Worm (Caenorhabditis elegans) whole organism, young adult: ENCODE data around the gene F45E12.6.

Experiments
- B0019.2 ChIP-seq: fragments of 200-800 bp; sonication (Bioruptor generic); conservative IDR thresholded peaks from 2 replicates; pipeline ENCODE4 v1.3.6; 2022; ENCODE audit warnings: missing genetic modification reagents, missing genetic modification characterization, missing compliant biosample characterization
- B0035.1 ChIP-seq: sonication (generic microtip); optimal IDR thresholded peaks from 2 replicates; lab custom pipeline; 2016; ENCODE audit warnings: missing genetic modification characterization, mild to moderate bottlenecking, missing compliant biosample characterization, missing genotype, missing genetic modification reagents
- F22D6.2 ChIP-seq: sonication (generic microtip); optimal IDR thresholded peaks from 2 replicates; lab custom pipeline; 2016; ENCODE audit warnings: mild to moderate bottlenecking, missing genetic modification characterization, missing compliant biosample characterization
- F23B12.7 ChIP-seq: sonication (generic microtip); optimal IDR thresholded peaks from 2 replicates; lab custom pipeline; 2017; ENCODE audit warnings: missing genetic modification characterization, mild to moderate bottlenecking, missing compliant biosample characterization, antibody characterized with exemption, moderate library complexity; ENCODE audit not compliant: insufficient read depth
- F39B2.1 ChIP-seq: fragments of 200-800 bp; sonication (Bioruptor generic); IDR thresholded peaks from 2 replicates; pipeline ENCODE4 v1.3.6; 2022; ENCODE audit warnings: missing genetic modification reagents, missing genetic modification characterization, missing compliant biosample characterization
- F49E8.2 ChIP-seq: sonication (generic microtip); optimal IDR thresholded peaks from 3 replicates; lab custom pipeline; 2017; ENCODE audit warnings: missing genetic modification characterization, mild to moderate bottlenecking, missing compliant biosample characterization, antibody characterized with exemption, moderate library complexity; ENCODE audit not compliant: insufficient read depth
- F57A8.1 ChIP-seq: fragments of 200-800 bp; sonication (Bioruptor generic); optimal IDR thresholded peaks from 2 replicates; lab custom pipeline; 2018; ENCODE audit warnings: mild to moderate bottlenecking, missing genetic modification characterization, moderate library complexity, missing compliant biosample characterization
- K12H6.12 ChIP-seq: fragments of 200-800 bp; sonication (Bioruptor generic); optimal IDR thresholded peaks from 2 replicates; lab custom pipeline; 2018; ENCODE audit warnings: mild to moderate bottlenecking, missing genetic modification characterization, missing compliant biosample characterization
- T07F8.4 ChIP-seq: sonication (generic microtip); optimal IDR thresholded peaks from 2 replicates; lab custom pipeline; 2016; ENCODE audit warnings: mild to moderate bottlenecking, missing genetic modification characterization, moderate library complexity, missing compliant biosample characterization
- Y53G8AR.9 ChIP-seq: fragments of 200-800 bp; sonication (Bioruptor generic); conservative IDR thresholded peaks from 2 replicates; pipeline ENCODE4 v1.3.6; 2022; ENCODE audit warnings: missing genetic modification reagents, missing genetic modification characterization, missing compliant biosample characterization
- Y67H2A.10 ChIP-seq: fragments of 200-800 bp; sonication (Bioruptor generic); conservative IDR thresholded peaks from 2 replicates; pipeline ENCODE4 v1.3.6; 2022; ENCODE audit warnings: missing genetic modification reagents, missing genetic modification characterization, missing compliant biosample characterization
- Y95B8A.8 ChIP-seq: fragments of 200-800 bp; sonication (Bioruptor generic); IDR thresholded peaks from 2 replicates; pipeline ENCODE4 v1.3.6; 2022; ENCODE audit warnings: missing genetic modification reagents, missing genetic modification characterization, missing compliant biosample characterization
- atf-7 ChIP-seq: sonication (generic microtip); optimal IDR thresholded peaks from 2 replicates; lab custom pipeline; 2017; ENCODE audit warnings: mild to moderate bottlenecking, missing genetic modification characterization, missing compliant biosample characterization
- athp-1 ChIP-seq: sonication (generic microtip); optimal IDR thresholded peaks from 2 replicates; lab custom pipeline; 2017; ENCODE audit warnings: mild to moderate bottlenecking, missing genetic modification characterization, missing compliant biosample characterization
- bed-2 ChIP-seq: fragments of 200-800 bp; sonication (Bioruptor generic); IDR thresholded peaks from 2 replicates; pipeline ENCODE4 v1.3.6; 2022; ENCODE audit warnings: missing genetic modification reagents, missing genetic modification characterization, missing compliant biosample characterization
- cebp-1 ChIP-seq, 2 experiments: fragments of 200-800 bp in 1 of 2; sonication (Bioruptor generic) in 1 of 2; sonication (generic microtip) in 1 of 2; IDR thresholded peaks in 1 of 2; optimal IDR thresholded peaks in 1 of 2; 2 replicates each; pipeline versions ENCODE4 v1.3.6 to Lab custom; 2017 to 2022; ENCODE audit warnings: missing compliant biosample characterization in 2 of 2, missing genetic modification characterization in 2 of 2, mild to moderate bottlenecking in 1 of 2, missing genetic modification reagents in 1 of 2, moderate library complexity in 1 of 2
- cebp-2 ChIP-seq: fragments of 200-800 bp; sonication (Bioruptor generic); IDR thresholded peaks from 2 replicates; pipeline ENCODE4 v1.3.6; 2022; ENCODE audit warnings: missing genetic modification characterization, missing compliant biosample characterization
- ceh-100 ChIP-seq: fragments of 200-800 bp; sonication (Bioruptor generic); IDR thresholded peaks from 2 replicates; pipeline ENCODE4 v1.3.6; 2022; ENCODE audit warnings: missing genetic modification reagents, missing genetic modification characterization, missing compliant biosample characterization
- ceh-40 ChIP-seq: fragments of 200-800 bp; sonication (Bioruptor generic); IDR thresholded peaks from 2 replicates; pipeline ENCODE4 v1.3.6; 2022; ENCODE audit warnings: missing genetic modification characterization, missing compliant biosample characterization
- ceh-91 ChIP-seq: fragments of 200-800 bp; sonication (Bioruptor generic); IDR thresholded peaks from 2 replicates; pipeline ENCODE4 v1.3.6; 2022; ENCODE audit warnings: missing genetic modification reagents, missing genetic modification characterization, missing compliant biosample characterization
- efl-1 ChIP-seq: fragments of 150-350 bp; optimal IDR thresholded peaks from 2 replicates; lab custom pipeline; 2014; ENCODE audit warnings: missing biosample characterization, missing genetic modification reagents, missing genetic modification characterization
- ekl-4 ChIP-seq: fragments of 200-800 bp; sonication (Bioruptor generic); IDR thresholded peaks from 2 replicates; pipeline ENCODE4 v1.3.6; 2022; ENCODE audit warnings: missing genetic modification reagents, missing genetic modification characterization, missing compliant biosample characterization
- hlh-12 ChIP-seq: sonication (generic microtip); optimal IDR thresholded peaks from 2 replicates; lab custom pipeline; 2016; ENCODE audit warnings: missing genetic modification characterization, missing compliant biosample characterization
- hsf-1 ChIP-seq: fragments of 200-800 bp; sonication (Bioruptor generic); IDR thresholded peaks from 2 replicates; pipeline ENCODE4 v1.3.6; 2022; ENCODE audit warnings: missing genetic modification reagents, missing genetic modification characterization, missing compliant biosample characterization
- lag-1 ChIP-seq: fragments of 200-800 bp; sonication (Bioruptor generic); IDR thresholded peaks from 2 replicates; pipeline ENCODE4 v1.3.6; 2022; ENCODE audit warnings: missing genetic modification reagents, missing genetic modification characterization, missing compliant biosample characterization
- lin-35 ChIP-seq, 3 experiments: fragments of 150-350 bp in 2 of 3; sonication (generic microtip) in 1 of 3; optimal IDR thresholded peaks; 2 replicates each; lab custom pipeline; 2014 to 2018; ENCODE audit warnings: missing biosample characterization in 3 of 3, missing genetic modification characterization in 3 of 3, missing genetic modification reagents in 3 of 3
- lin-40 ChIP-seq: sonication (generic microtip); optimal IDR thresholded peaks from 2 replicates; lab custom pipeline; 2016; ENCODE audit warnings: missing genetic modification characterization, mild to moderate bottlenecking, missing compliant biosample characterization, missing genotype, missing genetic modification reagents
- lsl-1 ChIP-seq: fragments of 200-800 bp; sonication (Bioruptor generic); optimal IDR thresholded peaks from 2 replicates; lab custom pipeline; 2018; ENCODE audit warnings: mild to moderate bottlenecking, missing genetic modification characterization, moderate library complexity, missing compliant biosample characterization
- lsy-27 ChIP-seq: sonication (generic microtip); optimal IDR thresholded peaks from 2 replicates; lab custom pipeline; 2017; ENCODE audit warnings: missing genetic modification characterization, mild to moderate bottlenecking, missing compliant biosample characterization, antibody characterized with exemption, missing genotype, borderline replicate concordance; ENCODE audit not compliant: insufficient read depth
- madf-10 ChIP-seq: sonication (generic microtip); optimal IDR thresholded peaks from 2 replicates; lab custom pipeline; 2016; ENCODE audit warnings: mild to moderate bottlenecking, missing genetic modification characterization, missing compliant biosample characterization
- madf-3 ChIP-seq: fragments of 200-800 bp; sonication (Bioruptor generic); IDR thresholded peaks from 2 replicates; pipeline ENCODE4 v1.3.6; 2022; ENCODE audit warnings: missing genetic modification reagents, missing genetic modification characterization, missing compliant biosample characterization
- madf-8 ChIP-seq: fragments of 200-800 bp; sonication (Bioruptor generic); conservative IDR thresholded peaks from 2 replicates; pipeline ENCODE4 v1.3.6; 2022; ENCODE audit warnings: missing genetic modification reagents, missing genetic modification characterization, missing compliant biosample characterization
- mcd-1 ChIP-seq: fragments of 200-800 bp; sonication (Bioruptor generic); IDR thresholded peaks from 2 replicates; pipeline ENCODE4 v1.3.6; 2022; ENCODE audit warnings: missing genetic modification reagents, missing genetic modification characterization, missing compliant biosample characterization
- mel-28 ChIP-seq: sonication (generic microtip); optimal IDR thresholded peaks from 2 replicates; lab custom pipeline; 2016; ENCODE audit warnings: borderline replicate concordance, mild to moderate bottlenecking, missing genetic modification characterization, missing compliant biosample characterization
- nfyb-1 ChIP-seq: fragments of 200-800 bp; sonication (Bioruptor generic); IDR thresholded peaks from 2 replicates; pipeline ENCODE4 v1.3.6; 2022; ENCODE audit warnings: missing genetic modification reagents, missing genetic modification characterization, missing compliant biosample characterization
- nhr-80 ChIP-seq: sonication (generic microtip); optimal IDR thresholded peaks from 2 replicates; lab custom pipeline; 2016; ENCODE audit warnings: missing genetic modification characterization, missing compliant biosample characterization
- nhr-90 ChIP-seq: sonication (generic microtip); optimal IDR thresholded peaks from 2 replicates; lab custom pipeline; 2016; ENCODE audit warnings: missing genotype, mild to moderate bottlenecking, missing genetic modification characterization, missing compliant biosample characterization
- rec-8 ChIP-seq, 2 experiments: sonication (generic microtip); optimal IDR thresholded peaks; 2 replicates each; lab custom pipeline; 2016; ENCODE audit warnings: mild to moderate bottlenecking in 2 of 2, missing genetic modification characterization in 2 of 2, missing genetic modification reagents in 2 of 2, missing genotype in 2 of 2, missing biosample characterization in 1 of 2, missing compliant biosample characterization in 1 of 2, moderate library complexity in 1 of 2
- rpc-1 ChIP-seq, 2 experiments: fragments of 150-350 bp in 1 of 2; sonication (generic microtip) in 1 of 2; optimal IDR thresholded peaks; 2 replicates each; lab custom pipeline; 2014 to 2018; ENCODE audit warnings: missing biosample characterization in 1 of 2, missing genetic modification characterization in 1 of 2, missing genetic modification reagents in 1 of 2, missing genotype in 1 of 2
- sea-2 ChIP-seq: fragments of 200-800 bp; sonication (Bioruptor generic); IDR thresholded peaks from 2 replicates; pipeline ENCODE4 v1.3.6; 2022; ENCODE audit warnings: missing genetic modification characterization, missing compliant biosample characterization
- snpc-1.1 ChIP-seq: sonication (generic microtip); optimal IDR thresholded peaks from 2 replicates; lab custom pipeline; 2017; ENCODE audit warnings: missing genetic modification characterization, mild to moderate bottlenecking, missing compliant biosample characterization, antibody characterized with exemption, moderate library complexity, missing genotype, missing genetic modification reagents; ENCODE audit not compliant: insufficient read depth
- somi-1 ChIP-seq: fragments of 200-800 bp; sonication (Bioruptor generic); optimal IDR thresholded peaks from 2 replicates; lab custom pipeline; 2018; ENCODE audit warnings: mild to moderate bottlenecking, missing genetic modification characterization, missing compliant biosample characterization
- tbx-9 ChIP-seq: sonication (generic microtip); optimal IDR thresholded peaks from 2 replicates; lab custom pipeline; 2016; ENCODE audit warnings: borderline replicate concordance, missing genetic modification characterization, inconsistent platforms, missing compliant biosample characterization
- unc-62 ChIP-seq: fragments of 150-350 bp; optimal IDR thresholded peaks from 2 replicates; lab custom pipeline; 2014; ENCODE audit warnings: missing biosample characterization, missing genetic modification reagents, missing genetic modification characterization
- ztf-26 ChIP-seq: sonication (generic microtip); optimal IDR thresholded peaks from 2 replicates; lab custom pipeline; 2017; ENCODE audit warnings: missing genetic modification characterization, missing compliant biosample characterization
- ztf-28 ChIP-seq: fragments of 200-800 bp; sonication (Bioruptor generic); IDR thresholded peaks from 2 replicates; pipeline ENCODE4 v1.3.6; 2022; ENCODE audit warnings: missing genetic modification reagents, missing genetic modification characterization, missing compliant biosample characterization
- ztf-6 ChIP-seq: fragments of 200-800 bp; sonication (Bioruptor generic); IDR thresholded peaks from 2 replicates; pipeline ENCODE4 v1.3.6; 2022; ENCODE audit warnings: missing genetic modification reagents, missing genetic modification characterization, missing compliant biosample characterization

F45E12.6 gene

DNA sequence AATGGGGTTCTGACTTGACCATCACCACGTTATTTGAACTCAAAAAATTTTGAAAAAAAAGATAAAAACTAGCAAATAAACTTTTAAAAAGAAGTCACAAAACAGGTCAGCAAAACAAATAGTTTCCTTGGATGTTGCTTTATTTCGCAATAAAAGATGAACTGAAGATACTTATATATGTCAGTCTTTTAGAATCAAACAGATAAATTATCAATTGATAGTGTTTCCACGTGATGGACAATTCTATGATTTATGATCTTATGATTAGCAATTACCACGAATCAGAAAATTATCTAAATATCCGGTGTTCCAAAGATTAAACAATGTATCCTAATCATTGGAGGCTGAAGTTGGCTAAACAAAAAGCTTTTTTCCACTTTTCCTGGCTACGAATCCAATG lies 26.3 kb downstream of the F45E12.6 start:
- TF ChIP-seq F23B12.7 (tag; lab: Kevin White, UChicago) (no peak), cebp-1 (GFP tag; IDR thresholded peaks at IDR 0.05; lab: Robert Waterston, UW) (peak; percentile 84), cebp-1 (tag; optimal IDR thresholded peaks at IDR 0.05; lab: Kevin White, UChicago) (peak; percentile 90), madf-8 (GFP tag; lab: Robert Waterston, UW) (no peak), unc-62 (GFP tag; lab: Kevin White, UChicago) (peak; percentile 87), ztf-26 (tag; lab: Kevin White, UChicago) (peak; percentile 4), sea-2 (GFP tag; lab: Robert Waterston, UW) (no peak), athp-1 (tag; lab: Kevin White, UChicago) (no peak), Y95B8A.8 (no peak), somi-1 (GFP tag; lab: Kevin White, UChicago) (peak; percentile 12), lsy-27 (tag; lab: Kevin White, UChicago) (no peak), bed-2 (no peak), B0019.2 (GFP tag; lab: Robert Waterston, UW) (no peak), F22D6.2 (no peak), ceh-100 (GFP tag; lab: Robert Waterston, UW) (no peak), K12H6.12 (tag; lab: Kevin White, UChicago) (no peak), F49E8.2 (tag; lab: Kevin White, UChicago) (no peak), madf-10 (no peak), lsl-1 (GFP tag; lab: Kevin White, UChicago) (no peak), ztf-28 (GFP tag; lab: Robert Waterston, UW) (no peak), ceh-40 (GFP tag; lab: Robert Waterston, UW) (no peak), Y53G8AR.9 (GFP tag; lab: Robert Waterston, UW) (no peak), mel-28 (tag; lab: Kevin White, UChicago) (no peak), Y67H2A.10 (no peak), madf-3 (no peak), rpc-1 (optimal IDR thresholded peaks at IDR 0.05; lab: Kevin White, UChicago) (no peak), rpc-1 (tag; optimal IDR thresholded peaks at IDR 0.05; lab: Kevin White, UChicago) (no peak), ceh-91 (no peak)

DNA sequence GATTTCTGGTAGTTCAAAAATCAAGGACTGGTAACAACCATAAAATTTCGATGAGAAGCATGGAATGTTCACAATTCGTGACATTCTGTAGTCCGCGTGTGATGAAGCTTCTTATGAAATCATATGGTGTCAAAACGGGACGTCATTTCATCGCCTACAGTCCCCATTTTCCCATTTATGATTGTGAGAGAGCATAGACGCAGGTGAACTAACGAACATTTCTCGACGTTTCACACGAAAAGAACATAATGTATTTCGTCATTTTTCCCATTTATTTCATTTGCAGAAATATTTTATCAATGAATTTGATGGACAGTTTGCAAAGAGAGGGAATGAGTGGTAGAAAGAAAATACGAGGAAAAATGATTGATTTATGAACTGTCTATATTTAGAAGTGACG lies 26.8 kb downstream of the F45E12.6 start:
- TF ChIP-seq K12H6.12 (tag; lab: Kevin White, UChicago) (no peak), nhr-80 (tag; lab: Kevin White, UChicago) (peak; percentile 57), B0035.1 (no peak), bed-2 (no peak), mcd-1 (no peak), ceh-40 (GFP tag; lab: Robert Waterston, UW) (no peak), F39B2.1 (GFP tag; lab: Robert Waterston, UW) (no peak), hlh-12 (tag; lab: Kevin White, UChicago) (no peak), cebp-2 (GFP tag; lab: Robert Waterston, UW) (no peak), nfyb-1 (GFP tag; lab: Robert Waterston, UW) (no peak), ztf-6 (GFP tag; lab: Robert Waterston, UW) (no peak), hsf-1 (GFP tag; lab: Robert Waterston, UW) (no peak), lsl-1 (GFP tag; lab: Kevin White, UChicago) (no peak), F57A8.1 (GFP tag; lab: Kevin White, UChicago) (no peak), nhr-90 (tag; lab: Kevin White, UChicago) (no peak), rec-8 (tag; optimal IDR thresholded peaks at IDR 0.05; lab: Kevin White, UChicago) (no peak), lin-35 (GFP tag; optimal IDR thresholded peaks at IDR 0.05; lab: Kevin White, UChicago) (no peak), efl-1 (no peak), unc-62 (GFP tag; lab: Kevin White, UChicago) (peak; percentile 82), lag-1 (GFP tag; lab: Robert Waterston, UW) (no peak), atf-7 (tag; lab: Kevin White, UChicago) (peak; percentile 7), ekl-4 (no peak), Y67H2A.10 (no peak), snpc-1.1 (no peak), lin-40 (tag; lab: Kevin White, UChicago) (no peak), tbx-9 (tag; lab: Kevin White, UChicago) (no peak), T07F8.4 (tag; lab: Kevin White, UChicago) (no peak)
